Worm (Caenorhabditis elegans) whole organism, midembryonic: ENCODE results near the gene F47B8.14.
"Not testable (repeated sequence)": the region's sequence is repeated elsewhere in the genome, so short reads cannot be mapped to it uniquely, and the experiment has no call there.

Experiments
- T22C8.4 ChIP-seq: fragments of 200-800 bp; sonication (Bioruptor generic); IDR thresholded peaks from 2 replicates; pipeline ENCODE4 v1.3.6; 2022; ENCODE audit warnings: missing genetic modification characterization, missing compliant biosample characterization
- cog-1 ChIP-seq: sonication (generic microtip); optimal IDR thresholded peaks from 2 replicates; lab custom pipeline; 2016; ENCODE audit warnings: missing genetic modification characterization, missing compliant biosample characterization
- flt-1 ChIP-seq: fragments of 200-800 bp; sonication (Bioruptor generic); IDR thresholded peaks from 2 replicates; pipeline ENCODE4 v1.3.6; 2022; ENCODE audit warnings: missing genetic modification characterization, missing compliant biosample characterization
- klf-2 ChIP-seq: fragments of 200-800 bp; sonication (Bioruptor generic); conservative IDR thresholded peaks from 2 replicates; pipeline ENCODE4 v1.3.6; 2022; ENCODE audit warnings: missing genetic modification reagents, missing genetic modification characterization, missing compliant biosample characterization
- med-1 ChIP-seq: sonication (generic microtip); optimal IDR thresholded peaks from 2 replicates; lab custom pipeline; 2017; ENCODE audit warnings: missing genetic modification characterization, mild to moderate bottlenecking, missing compliant biosample characterization, antibody characterized with exemption, missing genetic modification reagents; ENCODE audit not compliant: insufficient read depth
- ref-1 ChIP-seq: fragments of 200-800 bp; sonication (Bioruptor generic); conservative IDR thresholded peaks from 2 replicates; pipeline ENCODE4 v1.3.6; 2022; ENCODE audit warnings: missing genetic modification reagents, missing genetic modification characterization, missing compliant biosample characterization
- tab-1 ChIP-seq: fragments of 200-800 bp; sonication (Bioruptor generic); IDR thresholded peaks from 2 replicates; pipeline ENCODE4 v1.3.6; 2022; ENCODE audit warnings: missing genetic modification characterization, missing compliant biosample characterization
- ztf-23 ChIP-seq: fragments of 200-800 bp; sonication (Bioruptor generic); IDR thresholded peaks from 2 replicates; pipeline ENCODE4 v1.3.6; 2022; ENCODE audit warnings: missing genetic modification reagents, missing genetic modification characterization, missing compliant biosample characterization
- ztf-29 ChIP-seq: fragments of 200-800 bp; sonication (Bioruptor generic); IDR thresholded peaks from 2 replicates; pipeline ENCODE4 v1.3.6; 2022; ENCODE audit warnings: missing genetic modification reagents, missing genetic modification characterization, missing compliant biosample characterization

F47B8.14 gene

ce11 chrV:14320246-14320645, at the start of gene F47B8.14:
F47B8.14 (plus strand) TSS chrV:14320546.
- no peak for TF ChIP-seq tab-1
- no peak for TF ChIP-seq flt-1 (GFP tag; lab: Robert Waterston, UW)
- no peak for TF ChIP-seq cog-1 (tag; lab: Kevin White, UChicago)
- TF ChIP-seq T22C8.4 (GFP tag; lab: Robert Waterston, UW), result no peak
- TF ChIP-seq klf-2 (GFP tag; lab: Robert Waterston, UW), result no peak
- TF ChIP-seq ztf-23 (GFP tag; lab: Robert Waterston, UW), result no peak
- no peak for TF ChIP-seq med-1 (GFP tag; lab: Kevin White, UChicago)
- no peak for TF ChIP-seq ref-1 (GFP tag; lab: Robert Waterston, UW)
- no peak for TF ChIP-seq ztf-29 (GFP tag; lab: Robert Waterston, UW)

DNA sequence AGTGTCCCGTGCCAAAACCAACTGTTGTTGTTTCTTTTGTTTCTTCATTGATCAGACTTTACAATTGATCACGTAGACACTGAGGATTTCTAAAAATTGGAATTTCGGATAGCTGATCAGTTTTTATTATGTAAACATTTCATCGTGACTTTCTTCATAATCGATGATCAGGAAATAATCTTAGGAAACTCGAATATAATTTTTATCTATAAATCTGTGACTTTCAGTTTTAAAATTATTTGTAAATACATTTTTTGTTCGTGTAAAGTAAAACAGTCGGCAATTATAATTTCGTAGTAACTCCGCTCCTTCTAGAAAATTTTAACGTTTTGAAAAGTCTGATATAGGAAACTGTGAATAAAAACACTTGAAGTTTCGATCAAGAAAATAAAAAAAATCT, 49.6 kb upstream of the F47B8.14 start, which contains the start of gene F40G12.5:
Gene F40G12.5, minus strand, starts transcription at position 101 of the 400 bp plus-strand sequence.
- no peak for TF ChIP-seq ref-1 (GFP tag; lab: Robert Waterston, UW)
- TF ChIP-seq flt-1 (GFP tag; lab: Robert Waterston, UW), result no peak
- no peak for TF ChIP-seq med-1 (GFP tag; lab: Kevin White, UChicago)
- no peak for TF ChIP-seq ztf-29 (GFP tag; lab: Robert Waterston, UW)
- TF ChIP-seq T22C8.4 (GFP tag; lab: Robert Waterston, UW), result no peak
- TF ChIP-seq cog-1 (tag; lab: Kevin White, UChicago), result no peak
- TF ChIP-seq klf-2 (GFP tag; lab: Robert Waterston, UW), result no peak
- no peak for TF ChIP-seq ztf-23 (GFP tag; lab: Robert Waterston, UW)
- TF ChIP-seq tab-1, result no peak

DNA sequence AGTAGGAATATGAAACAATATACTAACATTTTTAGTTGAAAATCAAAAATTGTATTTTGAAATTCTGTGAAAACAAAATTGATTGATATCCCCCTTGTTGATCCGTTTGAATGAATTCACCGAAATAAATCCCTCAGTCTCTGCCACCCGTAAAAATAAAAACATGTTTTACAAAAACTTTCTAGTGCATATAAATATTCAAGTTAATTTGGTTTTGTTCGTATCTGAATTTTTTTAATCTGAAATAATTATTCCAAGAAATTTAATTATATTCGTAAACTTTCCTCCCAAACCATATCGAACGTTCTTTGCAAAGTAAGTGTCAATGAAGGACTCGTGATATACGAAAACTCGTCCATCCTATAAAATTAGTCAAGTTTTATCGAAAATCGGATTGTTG, 47.3 kb upstream of the F47B8.14 start, which contains the start of gene F40G12.6:
Gene F40G12.6, minus strand, starts transcription at position 101 of the 400 bp plus-strand sequence.
- no peak for TF ChIP-seq flt-1 (GFP tag; lab: Robert Waterston, UW)
- TF ChIP-seq klf-2 (GFP tag; lab: Robert Waterston, UW), result no peak
- no peak for TF ChIP-seq ref-1 (GFP tag; lab: Robert Waterston, UW)
- TF ChIP-seq tab-1, result no peak
- TF ChIP-seq med-1 (GFP tag; lab: Kevin White, UChicago), result no peak
- TF ChIP-seq T22C8.4 (GFP tag; lab: Robert Waterston, UW), result no peak
- TF ChIP-seq ztf-23 (GFP tag; lab: Robert Waterston, UW), result no peak
- no peak for TF ChIP-seq cog-1 (tag; lab: Kevin White, UChicago)
- no peak for TF ChIP-seq ztf-29 (GFP tag; lab: Robert Waterston, UW)

ce11 chrV:14274268-14274667, 46.1 kb upstream of the F47B8.14 start, which contains the start of gene F40G12.7:
F40G12.7 (plus strand) TSS chrV:14274568.
- not testable (repeated sequence) for TF ChIP-seq med-1 (GFP tag; lab: Kevin White, UChicago); klf-2 (GFP tag; lab: Robert Waterston, UW); ztf-29 (GFP tag; lab: Robert Waterston, UW)

DNA sequence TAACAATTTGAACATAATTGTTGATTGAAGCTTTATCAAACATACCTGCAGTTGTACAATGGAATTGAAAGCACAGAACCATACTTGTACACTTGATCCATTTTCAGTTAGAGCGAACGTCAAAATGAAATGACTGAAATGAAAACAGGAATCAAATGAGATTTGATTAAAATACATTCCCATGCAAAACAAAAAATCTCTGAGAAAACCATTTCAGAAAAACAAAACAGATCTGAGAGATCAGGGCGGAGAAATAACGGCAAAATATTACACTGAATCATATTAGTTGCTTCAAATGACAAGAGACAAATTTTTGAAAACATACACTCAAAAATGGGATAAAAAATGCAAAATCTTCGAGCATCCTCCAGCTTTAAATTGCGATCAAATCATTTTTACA, 40.6 kb upstream of the F47B8.14 start, which contains the start of gene srt-33:
Gene srt-33, minus strand, starts transcription at position 101 of the 400 bp plus-strand sequence.
- TF ChIP-seq T22C8.4 (GFP tag; lab: Robert Waterston, UW) (no peak), cog-1 (tag; lab: Kevin White, UChicago) (no peak), tab-1 (no peak), ref-1 (GFP tag; lab: Robert Waterston, UW) (no peak), klf-2 (GFP tag; lab: Robert Waterston, UW) (no peak)

DNA sequence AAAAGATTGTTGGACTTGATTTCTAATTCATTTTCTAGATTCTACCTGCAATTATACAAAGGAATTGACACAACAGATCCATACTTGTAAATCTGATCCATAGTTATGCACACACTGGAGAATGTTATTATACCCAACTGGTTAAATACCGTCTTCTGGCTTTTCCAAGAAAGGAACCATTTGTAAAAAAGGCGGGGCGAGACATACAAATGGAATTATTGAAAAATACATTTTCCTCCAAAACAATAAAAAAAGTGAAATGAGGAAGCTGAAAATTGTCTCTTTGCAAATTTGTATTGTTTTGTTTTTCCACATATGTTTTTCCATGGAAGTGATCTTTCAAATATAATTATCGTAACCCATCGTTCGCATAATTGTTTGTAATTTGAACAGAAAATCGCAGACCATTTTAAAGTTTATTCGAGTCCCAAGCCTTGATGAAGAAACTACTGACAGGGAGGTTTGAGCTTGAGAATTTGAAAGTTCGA, 38.1 kb upstream of the F47B8.14 start, which contains the start of the genes srt-74 and F40G12.9:
Gene srt-74, minus strand, starts transcription at position 101 of the 488 bp plus-strand sequence.
Gene F40G12.9, plus strand, starts transcription at position 438 of the 488 bp plus-strand sequence.
- TF ChIP-seq cog-1 (tag; lab: Kevin White, UChicago) (no peak), ref-1 (GFP tag; lab: Robert Waterston, UW) (no peak), ztf-23 (GFP tag; lab: Robert Waterston, UW) (no peak), T22C8.4 (GFP tag; lab: Robert Waterston, UW) (no peak), ztf-29 (GFP tag; lab: Robert Waterston, UW) (no peak), klf-2 (GFP tag; lab: Robert Waterston, UW) (no peak), flt-1 (GFP tag; lab: Robert Waterston, UW) (no peak), med-1 (GFP tag; lab: Kevin White, UChicago) (no peak), tab-1 (no peak)

DNA sequence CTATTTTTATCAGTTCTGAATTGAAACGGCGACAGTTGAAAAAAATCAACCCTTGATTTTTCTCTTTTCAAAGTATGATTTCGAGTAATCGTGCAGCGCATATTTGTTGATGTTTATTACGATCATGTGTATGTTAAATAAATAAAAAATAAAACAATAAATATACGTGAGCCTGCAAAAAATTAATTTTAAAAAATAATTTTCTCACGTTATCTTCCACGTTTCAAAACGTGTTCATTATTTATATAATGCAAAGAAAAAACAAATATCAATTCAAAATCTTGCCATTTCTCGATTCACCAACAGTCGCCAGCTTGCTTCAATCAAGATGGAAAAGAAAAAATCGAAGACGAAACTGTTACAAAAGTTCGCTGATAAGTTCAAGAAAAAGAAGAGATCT, 37.1 kb upstream of the F47B8.14 start, which contains the start of gene F40G12.10:
Gene F40G12.10, plus strand, starts transcription at position 301 of the 400 bp plus-strand sequence.
- TF ChIP-seq klf-2 (GFP tag; lab: Robert Waterston, UW) (no peak), ztf-29 (GFP tag; lab: Robert Waterston, UW) (no peak), cog-1 (tag; lab: Kevin White, UChicago) (no peak), T22C8.4 (GFP tag; lab: Robert Waterston, UW) (no peak), flt-1 (GFP tag; lab: Robert Waterston, UW) (no peak), ztf-23 (GFP tag; lab: Robert Waterston, UW) (no peak), tab-1 (no peak), ref-1 (GFP tag; lab: Robert Waterston, UW) (no peak), med-1 (GFP tag; lab: Kevin White, UChicago) (no peak)

DNA sequence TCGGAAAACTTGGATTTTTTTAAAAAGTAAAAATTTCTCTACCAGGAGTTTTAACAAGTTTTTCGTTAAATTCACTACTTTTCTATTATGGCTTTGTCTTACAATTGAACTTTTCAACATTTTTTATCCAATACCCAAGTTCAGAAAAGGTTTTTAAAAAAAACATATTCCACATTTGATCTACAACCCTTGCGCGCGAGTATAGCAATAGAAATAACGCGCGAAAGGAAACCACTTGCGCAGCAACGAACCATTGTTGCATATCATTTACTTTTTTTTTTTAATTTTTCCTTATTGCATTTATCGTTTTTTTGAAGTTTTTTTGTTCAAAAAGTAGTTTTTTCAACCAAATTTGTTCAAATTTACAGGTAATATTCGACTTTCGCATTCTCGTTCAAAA, 34.5 kb upstream of the F47B8.14 start, which contains the start of gene F40G12.11:
Gene F40G12.11, plus strand, starts transcription at position 369 of the 400 bp plus-strand sequence.
- TF ChIP-seq klf-2 (GFP tag; lab: Robert Waterston, UW) (no peak), ztf-23 (GFP tag; lab: Robert Waterston, UW) (no peak), ref-1 (GFP tag; lab: Robert Waterston, UW) (no peak), T22C8.4 (GFP tag; lab: Robert Waterston, UW) (no peak), ztf-29 (GFP tag; lab: Robert Waterston, UW) (no peak), tab-1 (no peak), flt-1 (GFP tag; lab: Robert Waterston, UW) (no peak), cog-1 (tag; lab: Kevin White, UChicago) (no peak), med-1 (GFP tag; lab: Kevin White, UChicago) (no peak)

ce11 chrV:14289363-14289762, 31.0 kb upstream of the F47B8.14 start, which contains the start of gene F14D7.1:
F14D7.1 (minus strand) TSS chrV:14289463.
- no peak for TF ChIP-seq T22C8.4 (GFP tag; lab: Robert Waterston, UW)
- no peak for TF ChIP-seq med-1 (GFP tag; lab: Kevin White, UChicago)
- no peak for TF ChIP-seq ztf-29 (GFP tag; lab: Robert Waterston, UW)
- TF ChIP-seq tab-1, result no peak
- no peak for TF ChIP-seq flt-1 (GFP tag; lab: Robert Waterston, UW)
- TF ChIP-seq klf-2 (GFP tag; lab: Robert Waterston, UW), result no peak
- TF ChIP-seq ref-1 (GFP tag; lab: Robert Waterston, UW), result no peak
